Worm (Caenorhabditis elegans): ENCODE results near the gene mig-22.

Gene mig-22

ce11 chrIII:8780473-8780872, 13.3 kb upstream of the mig-22 start (continued):
- TF ChIP-seq nhr-71 (tag; optimal IDR thresholded peaks at IDR 0.05) (peak; percentile 81), sup-37 (GFP tag; optimal IDR thresholded peaks at IDR 0.05) (no peak), F16B12.6 (tag; optimal IDR thresholded peaks at IDR 0.05) (no peak), lin-14 (GFP tag; optimal IDR thresholded peaks at IDR 0.05) (peak; percentile 89), alr-1 (tag; optimal IDR thresholded peaks at IDR 0.05; ENCODE audit: borderline replicate concordance) (no peak), irx-1 (tag; optimal IDR thresholded peaks at IDR 0.05) (no peak), grh-1 (GFP tag; IDR thresholded peaks at IDR 0.05) (peak; percentile 87), pqm-1 (tag; optimal IDR thresholded peaks at IDR 0.05) (no peak), egl-27 (tag; optimal IDR thresholded peaks at IDR 0.05) (no peak), pag-3 (tag; optimal IDR thresholded peaks at IDR 0.05; ENCODE audit: borderline replicate concordance, insufficient read depth) (no peak), jun-1 (tag; optimal IDR thresholded peaks at IDR 0.05) (peak; percentile 53), unc-86 (tag; optimal IDR thresholded peaks at IDR 0.05) (no peak), efl-1 (optimal IDR thresholded peaks at IDR 0.05) (peak; percentile 5 to 33), efl-1 (GFP tag; optimal IDR thresholded peaks at IDR 0.05 in 1 of 2) (peak; percentile 20 to 86), unc-30 (tag; optimal IDR thresholded peaks at IDR 0.05) (no peak), nhr-84 (tag; optimal IDR thresholded peaks at IDR 0.05) (no peak), elt-2 (tag; optimal IDR thresholded peaks at IDR 0.05) (no peak), C34B4.2 (tag; optimal IDR thresholded peaks at IDR 0.05) (no peak), ceh-88 (GFP tag; IDR thresholded peaks at IDR 0.05) (no peak), zip-4 (GFP tag; optimal IDR thresholded peaks at IDR 0.05) (no peak), nhr-28 (tag; optimal IDR thresholded peaks at IDR 0.05) (no peak), hlh-17 (GFP tag; optimal IDR thresholded peaks at IDR 0.05; ENCODE audit: borderline replicate concordance) (no peak), fos-1 (tag; optimal IDR thresholded peaks at IDR 0.05) (peak; percentile 8), ceh-63 (GFP tag; optimal IDR thresholded peaks at IDR 0.05) (no peak), nhr-237 (tag; optimal IDR thresholded peaks at IDR 0.05) (no peak), lin-35 (GFP tag; optimal IDR thresholded peaks at IDR 0.05) (peak; percentile 37 to 61), dpl-1 (GFP tag; optimal IDR thresholded peaks at IDR 0.05) (peak in 2 of 3 experiments; percentile 33 to 43), pax-3 (tag; optimal IDR thresholded peaks at IDR 0.05) (no peak), zag-1 (tag; optimal IDR thresholded peaks at IDR 0.05) (no peak), mdl-1 (tag; optimal IDR thresholded peaks at IDR 0.05) (peak in 1 of 2 experiments; percentile 84), swsn-7 (tag; optimal IDR thresholded peaks at IDR 0.05) (no peak), unc-62 (GFP tag; optimal IDR thresholded peaks at IDR 0.05) (no peak), fkh-8 (tag; optimal IDR thresholded peaks at IDR 0.05) (no peak), snpc-4 (tag; optimal IDR thresholded peaks at IDR 0.05) (no peak), efl-3 (GFP tag; optimal IDR thresholded peaks at IDR 0.05) (no peak), nhr-19 (GFP tag; conservative IDR thresholded peaks at IDR 0.05) (peak; percentile 53), nhr-20 (tag; optimal IDR thresholded peaks at IDR 0.05) (peak; percentile 87)

ce11 chrIII:8779912-8780311, 12.8 kb upstream of the mig-22 start, which contains the start of gene K02D10.4:
Gene K02D10.4, minus strand, starts transcription at chrIII:8780012.
- TF ChIP-seq ama-1 (optimal IDR thresholded peaks at IDR 0.05), result no peak
- TF ChIP-seq ceh-82 (tag; optimal IDR thresholded peaks at IDR 0.05), result no peak
- no peak for TF ChIP-seq fos-1 (tag; optimal IDR thresholded peaks at IDR 0.05)
- TF ChIP-seq mef-2 (tag; optimal IDR thresholded peaks at IDR 0.05), result no peak
- TF ChIP-seq mep-1 (tag; optimal IDR thresholded peaks at IDR 0.05), result no peak
- no peak for TF ChIP-seq lin-13 (GFP tag; optimal IDR thresholded peaks at IDR 0.05)
- no peak for TF ChIP-seq lin-14 (GFP tag; optimal IDR thresholded peaks at IDR 0.05)
- TF ChIP-seq egl-27 (tag; optimal IDR thresholded peaks at IDR 0.05), result no peak
- TF ChIP-seq tbx-2 (tag; optimal IDR thresholded peaks at IDR 0.05), result no peak
- TF ChIP-seq mab-9 (GFP tag; IDR thresholded peaks at IDR 0.05), result no peak
- no peak for TF ChIP-seq nhr-237 (tag; optimal IDR thresholded peaks at IDR 0.05)
- TF ChIP-seq fkh-8 (tag; optimal IDR thresholded peaks at IDR 0.05), result no peak
- no peak for TF ChIP-seq pax-3 (tag; optimal IDR thresholded peaks at IDR 0.05)
- no peak for TF ChIP-seq hpl-2 (GFP tag; optimal IDR thresholded peaks at IDR 0.05)
- TF ChIP-seq lir-3 (tag; optimal IDR thresholded peaks at IDR 0.05; ENCODE audit: poor library complexity), result no peak
- no peak for TF ChIP-seq pag-3 (tag; optimal IDR thresholded peaks at IDR 0.05; ENCODE audit: borderline replicate concordance, insufficient read depth)
- TF ChIP-seq dsc-1 (tag; optimal IDR thresholded peaks at IDR 0.05), result no peak
- TF ChIP-seq ets-5 (GFP tag; IDR thresholded peaks at IDR 0.05), result no peak
- TF ChIP-seq vab-15 (tag; optimal IDR thresholded peaks at IDR 0.05), result no peak
- no peak for TF ChIP-seq efl-3 (GFP tag; optimal IDR thresholded peaks at IDR 0.05)

Measured in whole organism, L1 larva.